Worm (Caenorhabditis elegans) whole organism, L3 larva: ENCODE data around the gene smc-3.

Source experiments
- aly-2 ChIP-seq: fragments of 150-350 bp; optimal IDR thresholded peaks from 2 replicates; lab custom pipeline; 2014; ENCODE audit warnings: missing biosample characterization, missing genetic modification characterization
- egl-27 ChIP-seq: sonication (generic microtip); optimal IDR thresholded peaks from 4 replicates; lab custom pipeline; 2017; ENCODE audit warnings: missing biosample characterization, missing genetic modification reagents, missing genetic modification characterization
- elt-3 ChIP-seq, 3 experiments: fragments of 150-350 bp in 1 of 3; sonication (generic microtip) in 2 of 3; optimal IDR thresholded peaks; 2 replicates in 2 of 3; 4 replicates in 1 of 3; lab custom pipeline; 2014 to 2017; ENCODE audit warnings: missing biosample characterization in 3 of 3, missing genetic modification characterization in 3 of 3
- fkh-10 ChIP-seq: sonication (generic microtip); optimal IDR thresholded peaks from 2 replicates; lab custom pipeline; 2017; ENCODE audit warnings: missing biosample characterization, missing genetic modification reagents, missing genetic modification characterization
- fos-1 ChIP-seq: fragments of 150-350 bp; optimal IDR thresholded peaks from 2 replicates; lab custom pipeline; 2014; ENCODE audit warnings: missing biosample characterization, missing genetic modification characterization
- lin-15B ChIP-seq: fragments of 150-350 bp; optimal IDR thresholded peaks from 2 replicates; lab custom pipeline; 2014; ENCODE audit warnings: missing biosample characterization, missing genetic modification characterization
- nhr-11 ChIP-seq: fragments of 150-350 bp; optimal IDR thresholded peaks from 2 replicates; lab custom pipeline; 2014; ENCODE audit warnings: missing biosample characterization, missing genetic modification characterization
- nhr-23 ChIP-seq: fragments of 150-350 bp; optimal IDR thresholded peaks from 2 replicates; lab custom pipeline; 2014; ENCODE audit warnings: missing biosample characterization, missing genetic modification reagents, missing genetic modification characterization
- nhr-237 ChIP-seq: fragments of 150-350 bp; optimal IDR thresholded peaks from 2 replicates; lab custom pipeline; 2014; ENCODE audit warnings: missing biosample characterization, missing genetic modification characterization
- nhr-25 ChIP-seq: sonication (generic microtip); optimal IDR thresholded peaks from 2 replicates; lab custom pipeline; 2017; ENCODE audit warnings: missing biosample characterization, missing genetic modification characterization
- sea-2 ChIP-seq: fragments of 150-350 bp; sonication (generic microtip); optimal IDR thresholded peaks from 4 replicates; lab custom pipeline; 2014; ENCODE audit warnings: missing biosample characterization, missing genetic modification reagents, missing genetic modification characterization
- snpc-4 ChIP-seq: fragments of 150-350 bp; optimal IDR thresholded peaks from 2 replicates; lab custom pipeline; 2014; ENCODE audit warnings: missing biosample characterization, missing genetic modification characterization
- tbx-2 ChIP-seq: sonication (generic microtip); optimal IDR thresholded peaks from 2 replicates; lab custom pipeline; 2016; ENCODE audit warnings: mild to moderate bottlenecking, missing genetic modification characterization, missing compliant biosample characterization

ce11 chrIII:11267372-11267771 lies 23.3 kb upstream of the smc-3 start:
- TF ChIP-seq egl-27 (tag; lab: Kevin White, UChicago) (no peak), aly-2 (tag; lab: Kevin White, UChicago) (no peak), sea-2 (GFP tag; lab: Kevin White, UChicago) (no peak), nhr-23 (no peak), elt-3 (tag; optimal IDR thresholded peaks at IDR 0.05; lab: Kevin White, UChicago) (peak in 1 of 3 experiments; percentile 71), nhr-11 (no peak), lin-15B (tag; lab: Kevin White, UChicago) (no peak), fos-1 (tag; lab: Kevin White, UChicago) (no peak), nhr-25 (tag; lab: Kevin White, UChicago) (no peak), snpc-4 (tag; lab: Kevin White, UChicago) (no peak), nhr-237 (tag; lab: Kevin White, UChicago) (no peak), tbx-2 (tag; lab: Kevin White, UChicago) (no peak), fkh-10 (GFP tag; lab: Kevin White, UChicago) (no peak)
